Fruit fly (Drosophila melanogaster): ENCODE results near the gene CG7742.

DNA sequence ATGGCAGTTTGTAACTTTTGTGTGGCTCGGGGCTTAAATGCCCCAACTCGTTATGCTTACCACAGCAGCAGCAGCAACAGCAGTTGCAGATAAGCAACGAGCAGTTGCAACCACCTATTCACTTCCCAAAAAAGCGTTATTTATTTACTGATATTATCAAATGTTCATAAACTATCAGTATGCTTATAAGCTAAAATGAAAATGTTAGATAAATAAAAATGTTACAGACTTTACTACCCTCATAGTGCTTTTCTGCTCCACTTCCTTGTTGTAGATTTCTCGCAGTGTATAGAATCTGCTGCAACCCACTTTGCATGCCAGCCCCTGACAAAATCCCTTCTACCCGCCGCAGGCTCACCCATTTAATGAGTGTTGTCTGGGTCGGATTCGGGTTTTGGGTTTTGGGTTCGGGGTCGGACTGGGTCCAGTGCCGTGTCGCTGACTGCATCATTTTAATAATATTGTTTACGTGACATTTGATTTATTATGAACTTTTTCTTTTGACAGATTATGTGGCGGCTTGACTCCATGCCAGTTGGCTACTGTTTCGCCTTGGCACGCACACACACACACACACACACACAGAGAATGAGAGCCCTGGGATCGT, 39.3 kb upstream of the CG7742 start:
- TF ChIP-seq CTCF (optimal IDR thresholded peaks at IDR 0.05) (no peak), CG8478 (optimal IDR thresholded peaks at IDR 0.05) (no peak)
